Worm (Caenorhabditis elegans) whole organism, mixed stage, embryonic: Measurements from ENCODE around the gene F38H4.4.
"Not testable (repeated sequence)": the region's sequence is repeated elsewhere in the genome, so short reads cannot be mapped to it uniquely, and the experiment has no call there.

Source experiments
- bed-3 ChIP-seq: fragments of 200-800 bp; sonication (Bioruptor generic); optimal IDR thresholded peaks from 3 replicates; lab custom pipeline; 2018; ENCODE audit warnings: mild to moderate bottlenecking, missing genetic modification characterization, moderate library complexity, missing compliant biosample characterization
- blmp-1 ChIP-seq: fragments of 150-350 bp; optimal IDR thresholded peaks from 2 replicates; lab custom pipeline; 2014; ENCODE audit warnings: missing biosample characterization, missing genetic modification characterization
- ceh-43 ChIP-seq: fragments of 200-800 bp; sonication (Bioruptor generic); optimal IDR thresholded peaks from 2 replicates; lab custom pipeline; 2018; ENCODE audit warnings: mild to moderate bottlenecking, missing genetic modification characterization, moderate library complexity, missing compliant biosample characterization
- ceh-83 ChIP-seq: fragments of 200-800 bp; sonication (Bioruptor generic); optimal IDR thresholded peaks from 2 replicates; lab custom pipeline; 2018; ENCODE audit warnings: mild to moderate bottlenecking, missing genetic modification characterization, missing compliant biosample characterization
- ces-1 ChIP-seq: fragments of 150-350 bp; optimal IDR thresholded peaks from 2 replicates; lab custom pipeline; 2014; ENCODE audit warnings: missing biosample characterization, missing genetic modification reagents, missing genetic modification characterization
- cnd-1 ChIP-seq: fragments of 200-800 bp; sonication (Bioruptor generic); optimal IDR thresholded peaks from 2 replicates; lab custom pipeline; 2018; ENCODE audit warnings: mild to moderate bottlenecking, missing genetic modification characterization, missing compliant biosample characterization
- drap-1 ChIP-seq: fragments of 200-800 bp; sonication (Bioruptor generic); optimal IDR thresholded peaks from 3 replicates; lab custom pipeline; 2018; ENCODE audit warnings: mild to moderate bottlenecking, missing genetic modification characterization, missing compliant biosample characterization
- elt-1 ChIP-seq: sonication (generic microtip); optimal IDR thresholded peaks from 2 replicates; lab custom pipeline; 2017; ENCODE audit warnings: missing genetic modification characterization, mild to moderate bottlenecking, missing compliant biosample characterization, antibody characterized with exemption, moderate library complexity, borderline replicate concordance; ENCODE audit not compliant: insufficient read depth
- flh-1 ChIP-seq: fragments of 200-800 bp; sonication (Bioruptor generic); optimal IDR thresholded peaks from 2 replicates; lab custom pipeline; 2018; ENCODE audit warnings: mild to moderate bottlenecking, missing genetic modification characterization, moderate library complexity, missing compliant biosample characterization
- ham-2 ChIP-seq: fragments of 200-800 bp; sonication (Bioruptor generic); optimal IDR thresholded peaks from 2 replicates; lab custom pipeline; 2018; ENCODE audit warnings: mild to moderate bottlenecking, missing genetic modification characterization, missing compliant biosample characterization
- hlh-1 ChIP-seq: fragments of 150-350 bp; optimal IDR thresholded peaks from 2 replicates; lab custom pipeline; 2014; ENCODE audit warnings: missing biosample characterization, missing genetic modification reagents, missing genetic modification characterization
- lin-13 ChIP-seq: fragments of 150-350 bp; optimal IDR thresholded peaks from 2 replicates; lab custom pipeline; 2014; ENCODE audit warnings: missing biosample characterization, missing genetic modification characterization
- lin-32 ChIP-seq: fragments of 200-800 bp; sonication (Bioruptor generic); optimal IDR thresholded peaks from 2 replicates; lab custom pipeline; 2018; ENCODE audit warnings: mild to moderate bottlenecking, missing genetic modification characterization, missing compliant biosample characterization
- lsy-2 ChIP-seq: fragments of 150-350 bp; optimal IDR thresholded peaks from 2 replicates; lab custom pipeline; 2014; ENCODE audit warnings: missing biosample characterization, missing genetic modification characterization
- mab-5 ChIP-seq: fragments of 150-350 bp; optimal IDR thresholded peaks from 2 replicates; lab custom pipeline; 2014; ENCODE audit warnings: missing biosample characterization, missing genetic modification characterization
- mep-1 ChIP-seq: fragments of 150-350 bp; optimal IDR thresholded peaks from 2 replicates; lab custom pipeline; 2017; ENCODE audit warnings: missing biosample characterization, missing genetic modification reagents, missing genetic modification characterization, inconsistent platforms
- mls-2 ChIP-seq: sonication (generic microtip); optimal IDR thresholded peaks from 2 replicates; lab custom pipeline; 2016; ENCODE audit warnings: mild to moderate bottlenecking, missing genetic modification characterization, moderate library complexity, missing compliant biosample characterization
- nhr-12 ChIP-seq: fragments of 150-350 bp; optimal IDR thresholded peaks from 2 replicates; lab custom pipeline; 2014; ENCODE audit warnings: missing biosample characterization, missing genetic modification characterization
- nhr-237 ChIP-seq: fragments of 150-350 bp; optimal IDR thresholded peaks from 2 replicates; lab custom pipeline; 2014; ENCODE audit warnings: missing biosample characterization, missing genetic modification characterization
- nhr-28 ChIP-seq: fragments of 150-350 bp; optimal IDR thresholded peaks from 2 replicates; lab custom pipeline; 2014; ENCODE audit warnings: missing biosample characterization, missing genetic modification characterization
- nhr-76 ChIP-seq: sonication (generic microtip); optimal IDR thresholded peaks from 2 replicates; lab custom pipeline; 2017; ENCODE audit warnings: missing biosample characterization, missing genetic modification characterization
- pha-4 ChIP-seq: fragments of 150-350 bp; optimal IDR thresholded peaks from 2 replicates; lab custom pipeline; 2018; ENCODE audit warnings: missing biosample characterization, missing genetic modification reagents, missing genetic modification characterization
- sptf-1 ChIP-seq: sonication (generic microtip); optimal IDR thresholded peaks from 2 replicates; lab custom pipeline; 2017; ENCODE audit warnings: mild to moderate bottlenecking, missing genetic modification characterization, moderate library complexity, missing compliant biosample characterization
- tbx-8 ChIP-seq: fragments of 200-800 bp; sonication (Bioruptor generic); optimal IDR thresholded peaks from 2 replicates; lab custom pipeline; 2018; ENCODE audit warnings: mild to moderate bottlenecking, missing genetic modification characterization, moderate library complexity, missing compliant biosample characterization
- unc-120 ChIP-seq: sonication (generic microtip); optimal IDR thresholded peaks from 2 replicates; lab custom pipeline; 2017; ENCODE audit warnings: missing genetic modification characterization, missing compliant biosample characterization; ENCODE audit not compliant: poor library complexity, severe bottlenecking
- unc-39 ChIP-seq: fragments of 150-350 bp; optimal IDR thresholded peaks from 2 replicates; lab custom pipeline; 2014; ENCODE audit warnings: missing biosample characterization, missing genetic modification characterization
- unc-62 ChIP-seq: fragments of 150-350 bp; optimal IDR thresholded peaks from 2 replicates; lab custom pipeline; 2014; ENCODE audit warnings: missing biosample characterization, missing genetic modification reagents, missing genetic modification characterization
- zip-8 ChIP-seq: fragments of 150-350 bp; optimal IDR thresholded peaks from 2 replicates; lab custom pipeline; 2014; ENCODE audit warnings: missing biosample characterization, missing genetic modification characterization
- ztf-11 ChIP-seq: fragments of 150-350 bp; optimal IDR thresholded peaks from 2 replicates; lab custom pipeline; 2014; ENCODE audit warnings: missing biosample characterization, missing genetic modification characterization

The F38H4.4 gene

DNA sequence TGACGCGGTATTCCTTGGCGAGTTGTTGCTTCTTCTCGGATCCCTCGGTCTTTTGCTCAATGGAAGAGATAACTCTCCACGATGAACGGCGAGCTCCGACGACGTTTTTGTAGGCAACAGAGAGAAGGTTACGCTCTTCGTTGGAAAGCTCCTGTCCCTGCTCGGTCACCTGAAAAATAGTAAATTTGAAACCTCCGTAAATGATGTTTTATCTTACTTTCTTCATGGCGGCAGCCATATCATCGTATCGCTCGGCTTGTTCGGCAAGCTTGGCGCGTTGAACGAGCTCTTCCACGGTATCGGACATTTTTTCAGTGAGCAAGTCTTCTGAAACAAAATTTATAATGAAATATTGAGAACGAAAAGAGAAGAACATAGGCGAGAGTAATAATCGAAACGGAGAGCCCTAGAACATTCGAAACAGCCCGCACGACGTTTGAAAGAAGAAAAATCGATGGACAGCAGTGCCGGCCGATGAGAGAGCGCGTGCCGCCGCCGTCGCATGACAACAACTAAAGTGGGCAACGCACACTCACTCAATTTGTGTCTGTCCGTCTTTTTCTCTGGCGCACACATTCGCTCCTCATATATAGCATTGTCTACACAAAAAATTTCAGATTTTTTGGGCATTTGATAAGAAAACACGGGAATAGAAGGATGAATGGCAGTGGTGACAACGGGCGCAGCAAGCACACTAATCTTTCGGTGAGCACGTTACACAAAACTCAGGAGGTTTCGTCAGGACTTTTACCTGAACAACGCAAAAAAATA lies 26.3 kb upstream of the F38H4.4 start, which contains the start of the genes par-5 and M117.3 (continued):
- no peak for TF ChIP-seq blmp-1 (tag; lab: Kevin White, UChicago)
- TF ChIP-seq nhr-237 = no peak
- no peak for TF ChIP-seq mep-1 (tag; lab: Kevin White, UChicago)
- peak; percentile 75 for TF ChIP-seq mls-2
- no peak for TF ChIP-seq drap-1

DNA sequence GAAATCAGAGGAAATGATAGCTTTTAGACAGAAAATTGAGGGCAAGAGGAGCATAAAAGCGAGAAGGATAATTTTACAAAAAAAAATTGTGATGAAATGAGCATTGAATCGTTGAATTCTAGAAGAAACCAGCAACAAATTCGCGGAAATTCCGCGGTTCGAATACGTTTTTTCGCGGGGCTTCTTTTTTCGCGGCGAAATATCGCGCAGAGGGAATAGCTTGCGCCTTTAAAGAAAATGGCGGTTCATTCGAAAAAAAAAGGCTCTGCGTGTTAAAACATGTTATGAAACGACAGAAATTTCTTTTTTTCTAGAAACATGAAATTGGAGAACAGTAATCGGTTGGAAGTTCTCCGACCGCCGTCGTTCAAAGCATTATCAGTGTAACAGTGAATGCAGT lies 25.6 kb upstream of the F38H4.4 start:
- TF ChIP-seq lsy-2 (tag; lab: Kevin White, UChicago) = peak; percentile 39
- TF ChIP-seq tbx-8 (GFP tag; lab: Kevin White, UChicago) = no peak
- peak; percentile 18 for TF ChIP-seq nhr-237
- TF ChIP-seq cnd-1 (tag; lab: Kevin White, UChicago) = no peak
- TF ChIP-seq unc-120 (tag; lab: Kevin White, UChicago) = no peak
- peak; percentile 78 for TF ChIP-seq mep-1 (tag; lab: Kevin White, UChicago)
- TF ChIP-seq lin-13 (tag; lab: Kevin White, UChicago) = peak; percentile 46

ce11 chrIV:11828012-11828411 lies 20.1 kb upstream of the F38H4.4 start, which contains the start of gene M117.6:
Gene M117.6 (minus strand): TSS chrIV:11828112.
- not testable (repeated sequence) for TF ChIP-seq ceh-83; mab-5 (tag; lab: Kevin White, UChicago); bed-3 (GFP tag; lab: Kevin White, UChicago)

ce11 chrIV:11833456-11833855 lies 14.6 kb upstream of the F38H4.4 start, which contains the start of gene M117.4:
Gene M117.4 (minus strand): TSS chrIV:11833556.
- no peak for TF ChIP-seq elt-1 (tag; lab: Kevin White, UChicago)
- no peak for TF ChIP-seq nhr-237
- peak; percentile 51 for TF ChIP-seq zip-8 (tag; lab: Kevin White, UChicago)
- no peak for TF ChIP-seq ham-2 (GFP tag; lab: Kevin White, UChicago)
- no peak for TF ChIP-seq unc-120 (tag; lab: Kevin White, UChicago)
- TF ChIP-seq, all 35 proteins: peak for 1

ce11 chrIV:11838657-11839056 lies 9.4 kb upstream of the F38H4.4 start, which contains the start of gene fbxb-3:
Gene fbxb-3 (plus strand): TSS chrIV:11838957.
- TF ChIP-seq nhr-28 = no peak
- no peak for TF ChIP-seq blmp-1 (tag; lab: Kevin White, UChicago)

- TF ChIP-seq ceh-43 (GFP tag; lab: Kevin White, UChicago) (no peak), mab-5 (tag; lab: Kevin White, UChicago) (no peak), drap-1 (no peak), ces-1 (GFP tag; lab: Kevin White, UChicago) (no peak), sptf-1 (tag; lab: Kevin White, UChicago) (no peak), nhr-28 (no peak), flh-1 (GFP tag; lab: Kevin White, UChicago) (no peak), blmp-1 (tag; lab: Kevin White, UChicago) (no peak), tbx-8 (GFP tag; lab: Kevin White, UChicago) (no peak), unc-62 (GFP tag; lab: Kevin White, UChicago) (no peak), pha-4 (no peak)
Observed at ce11 chrIV:11842121-11842520, 5.9 kb upstream of the F38H4.4 start, which contains the start of gene F38H4.3. Gene F38H4.3 (plus strand): TSS chrIV:11842421.

DNA sequence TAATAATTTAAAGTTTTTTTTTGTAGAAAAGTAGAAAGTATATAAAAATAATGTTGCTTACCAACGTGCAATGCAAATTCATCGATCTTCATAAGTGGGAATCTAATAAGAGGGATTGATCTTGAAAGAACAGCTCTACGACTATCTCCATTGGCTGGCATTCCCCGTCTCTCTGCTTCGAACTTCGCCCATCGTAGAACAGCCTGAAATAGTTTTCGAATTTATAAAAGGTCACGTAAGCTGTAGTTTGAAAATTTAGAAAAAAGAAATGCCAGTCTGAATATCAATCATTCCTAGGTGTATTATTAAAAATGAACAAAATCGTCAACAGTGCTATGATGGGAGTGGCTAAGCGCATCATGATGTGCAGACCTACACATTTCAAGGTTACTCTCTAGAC lies 3.8 kb downstream of the F38H4.4 start, which contains the start of gene F38H4.5:
TSS of gene F38H4.5 (plus strand) at position 301 of the 400 bp plus-strand sequence.
- TF ChIP-seq unc-39 (tag; lab: Kevin White, UChicago) (no peak), flh-1 (GFP tag; lab: Kevin White, UChicago) (no peak), blmp-1 (tag; lab: Kevin White, UChicago) (no peak), ztf-11 (tag; lab: Kevin White, UChicago) (no peak), nhr-76 (no peak), sptf-1 (tag; lab: Kevin White, UChicago) (no peak), mls-2 (no peak), elt-1 (tag; lab: Kevin White, UChicago) (no peak), lin-32 (GFP tag; lab: Kevin White, UChicago) (no peak), unc-62 (GFP tag; lab: Kevin White, UChicago) (no peak), ces-1 (GFP tag; lab: Kevin White, UChicago) (no peak), tbx-8 (GFP tag; lab: Kevin White, UChicago) (no peak), nhr-12 (tag; lab: Kevin White, UChicago) (no peak), cnd-1 (tag; lab: Kevin White, UChicago) (no peak), hlh-1 (no peak)
